Fruit fly (Drosophila melanogaster): ENCODE measurements around the gene CG9281.

CG9281 gene

dm6 chrX:15674337-15674736 is 36.0 kb downstream of the CG9281 start:
- no peak for TF ChIP-seq D1 (tag; optimal IDR thresholded peaks at IDR 0.05)
- TF ChIP-seq CG8301 (tag; optimal IDR thresholded peaks at IDR 0.05) = no peak
- no peak for TF ChIP-seq CG32121 (GFP tag; IDR thresholded peaks at IDR 0.05)

dm6 chrX:15671026-15671563 is 39.2 kb downstream of the CG9281 start, which contains the start of gene CG15646:
TSS of gene CG15646 (minus strand) at chrX:15671029.
- peak; percentile 80 for TF ChIP-seq CG15710 (tag; optimal IDR thresholded peaks at IDR 0.05)
- TF ChIP-seq rn (GFP tag; IDR thresholded peaks at IDR 0.05) = no peak
- TF ChIP-seq CG13204 (GFP tag; optimal IDR thresholded peaks at IDR 0.05) = peak; percentile 23
- peak; percentile 83 for TF ChIP-seq CG17806 (tag; optimal IDR thresholded peaks at IDR 0.05)
- TF ChIP-seq CG8301 (tag; optimal IDR thresholded peaks at IDR 0.05) = peak; percentile 66
- peak; percentile 45 for TF ChIP-seq gl (tag; optimal IDR thresholded peaks at IDR 0.05)
- peak; percentile 54 for TF ChIP-seq Pif1B (GFP tag; optimal IDR thresholded peaks at IDR 0.05)
- peak; percentile 58 for TF ChIP-seq D1 (tag; optimal IDR thresholded peaks at IDR 0.05)
- peak; percentile 33; the same call in 1 of the 3 replicates for TF ChIP-seq CG4496 (GFP tag; IDR thresholded peaks at IDR 0.05)
- TF ChIP-seq Pif1A (GFP tag; optimal IDR thresholded peaks at IDR 0.05) = peak; percentile 52
- no peak for TF ChIP-seq Ets98B (GFP tag; IDR thresholded peaks at IDR 0.05)
- TF ChIP-seq CG9948 (tag; optimal IDR thresholded peaks at IDR 0.05) = peak; percentile 84
- peak; percentile 77 for TF ChIP-seq Snoo (tag; optimal IDR thresholded peaks at IDR 0.05)
- peak; percentile 73 for TF ChIP-seq CG14655 (GFP tag; optimal IDR thresholded peaks at IDR 0.05)
- TF ChIP-seq CG8159 (tag; optimal IDR thresholded peaks at IDR 0.05) = peak; percentile 87
- peak; percentile 72 for TF ChIP-seq CG34367 (tag; optimal IDR thresholded peaks at IDR 0.05)
- no peak for TF ChIP-seq CG32121 (GFP tag; IDR thresholded peaks at IDR 0.05)
- no peak for TF ChIP-seq fd96Ca (GFP tag; IDR thresholded peaks at IDR 0.05)

- TF ChIP-seq CG14655 (GFP tag; optimal IDR thresholded peaks at IDR 0.05) (no peak), CG32121 (GFP tag; IDR thresholded peaks at IDR 0.05) (no peak), rn (GFP tag; IDR thresholded peaks at IDR 0.05) (no peak), CG9948 (tag; optimal IDR thresholded peaks at IDR 0.05) (no peak), Pif1B (GFP tag; optimal IDR thresholded peaks at IDR 0.05) (no peak), CG4496 (GFP tag; IDR thresholded peaks at IDR 0.05) (no peak), CG13204 (GFP tag; optimal IDR thresholded peaks at IDR 0.05) (no peak), EcR (GFP tag; optimal IDR thresholded peaks at IDR 0.05) (no peak), CG34367 (tag; optimal IDR thresholded peaks at IDR 0.05) (no peak), Pif1A (GFP tag; optimal IDR thresholded peaks at IDR 0.05) (no peak), CG8301 (tag; optimal IDR thresholded peaks at IDR 0.05) (no peak), Ets98B (GFP tag; IDR thresholded peaks at IDR 0.05) (no peak), CG15710 (tag; optimal IDR thresholded peaks at IDR 0.05) (no peak), CG12605 (GFP tag; IDR thresholded peaks at IDR 0.05) (no peak), Snoo (tag; optimal IDR thresholded peaks at IDR 0.05) (no peak), fd96Ca (GFP tag; IDR thresholded peaks at IDR 0.05) (no peak), CG10348 (GFP tag; IDR thresholded peaks at IDR 0.05) (no peak)
These were observed 48.1 kb downstream of the CG9281 start, which contains the start of gene CG8119 for dm6 chrX:15662285-15662684. TSS of gene CG8119 (plus strand) at chrX:15662585.
